Worm (Caenorhabditis elegans): ENCODE data around the gene cpna-2.

Gene cpna-2

ce11 chrII:7761440-7761839 is 36.7 kb downstream of the cpna-2 start, which contains the start of gene B0228.8:
Gene B0228.8 (minus strand): TSS chrII:7761540.
- TF ChIP-seq mep-1 (tag; optimal IDR thresholded peaks at IDR 0.05) (no peak), egl-27 (tag; optimal IDR thresholded peaks at IDR 0.05) (no peak), unc-39 (tag; optimal IDR thresholded peaks at IDR 0.05) (no peak), T20F7.1 (GFP tag; optimal IDR thresholded peaks at IDR 0.05) (no peak), dmd-8 (GFP tag; IDR thresholded peaks at IDR 0.05) (no peak), D1046.2 (GFP tag; IDR thresholded peaks at IDR 0.05) (no peak), lin-1 (GFP tag; IDR thresholded peaks at IDR 0.05) (no peak), daf-16 (GFP tag; optimal IDR thresholded peaks at IDR 0.05) (no peak), daf-16 (tag; optimal IDR thresholded peaks at IDR 0.05) (no peak), daf-19 (GFP tag; conservative IDR thresholded peaks at IDR 0.05) (no peak), unc-62 (GFP tag; optimal IDR thresholded peaks at IDR 0.05 in 1 of 2) (no peak), unc-62 (tag; optimal IDR thresholded peaks at IDR 0.05) (no peak), Y105C5A.15 (GFP tag; IDR thresholded peaks at IDR 0.05) (no peak), madf-5 (GFP tag; IDR thresholded peaks at IDR 0.05) (no peak), lsy-2 (tag; optimal IDR thresholded peaks at IDR 0.05) (no peak), dmd-9 (GFP tag; IDR thresholded peaks at IDR 0.05) (no peak), lin-13 (GFP tag; optimal IDR thresholded peaks at IDR 0.05) (no peak), mes-2 (tag; optimal IDR thresholded peaks at IDR 0.05; ENCODE audit: poor library complexity, severe bottlenecking) (no peak), lin-38 (GFP tag; IDR thresholded peaks at IDR 0.05) (no peak), Y5F2A.4 (GFP tag; optimal IDR thresholded peaks at IDR 0.05) (no peak)

ce11 chrII:7763569-7763968 is 38.9 kb downstream of the cpna-2 start, which contains the start of gene B0228.9:
Gene B0228.9 (minus strand): TSS chrII:7763669.
- TF ChIP-seq nhr-6 (tag; optimal IDR thresholded peaks at IDR 0.05) = no peak
- no peak for TF ChIP-seq pqm-1 (tag; optimal IDR thresholded peaks at IDR 0.05)
- TF ChIP-seq php-3 (GFP tag; IDR thresholded peaks at IDR 0.05) = no peak
- TF ChIP-seq lir-3 (tag; optimal IDR thresholded peaks at IDR 0.05) = no peak
- no peak for TF ChIP-seq ctbp-1 (GFP tag; IDR thresholded peaks at IDR 0.05)
- TF ChIP-seq lin-39 (tag; optimal IDR thresholded peaks at IDR 0.05) = no peak
- TF ChIP-seq ces-1 (GFP tag; optimal IDR thresholded peaks at IDR 0.05) = no peak
- TF ChIP-seq ama-1 (optimal IDR thresholded peaks at IDR 0.05) = no peak
- TF ChIP-seq gei-8 (GFP tag; optimal IDR thresholded peaks at IDR 0.05) = no peak
- no peak for TF ChIP-seq hlh-30 (tag; optimal IDR thresholded peaks at IDR 0.05; ENCODE audit: insufficient read depth)
- TF ChIP-seq zag-1 (tag; optimal IDR thresholded peaks at IDR 0.05) = no peak
- TF ChIP-seq daf-16 (GFP tag; optimal IDR thresholded peaks at IDR 0.05) = no peak
- TF ChIP-seq daf-16 (tag; optimal IDR thresholded peaks at IDR 0.05) = no peak
- TF ChIP-seq dpl-1 (GFP tag; optimal IDR thresholded peaks at IDR 0.05) = no peak
- TF ChIP-seq daf-12 (tag; optimal IDR thresholded peaks at IDR 0.05) = no peak
- no peak for TF ChIP-seq ztf-11 (tag; optimal IDR thresholded peaks at IDR 0.05)
- no peak for TF ChIP-seq nhr-77 (tag; optimal IDR thresholded peaks at IDR 0.05)
- TF ChIP-seq Y5F2A.4 (GFP tag; optimal IDR thresholded peaks at IDR 0.05) = no peak
- no peak for TF ChIP-seq zfp-2 (tag; optimal IDR thresholded peaks at IDR 0.05)

- no peak for TF ChIP-seq sdz-12 (GFP tag; optimal IDR thresholded peaks at IDR 0.05)
Observed at ce11 chrII:7765456-7765855, 40.8 kb downstream of the cpna-2 start, which contains the start of gene srh-39. Gene srh-39 (minus strand): TSS chrII:7765556.

- TF ChIP-seq ZK546.5 (tag; optimal IDR thresholded peaks at IDR 0.05) (no peak), nhr-41 (GFP tag; IDR thresholded peaks at IDR 0.05) (no peak), nhr-10 (tag; optimal IDR thresholded peaks at IDR 0.05) (no peak), nhr-25 (tag; optimal IDR thresholded peaks at IDR 0.05; ENCODE audit: borderline replicate concordance, insufficient read depth) (peak; percentile 32), mep-1 (tag; optimal IDR thresholded peaks at IDR 0.05) (peak; percentile 4), lin-29 (GFP tag; IDR thresholded peaks at IDR 0.05) (no peak)
Observed at ce11 chrII:7769254-7769653, 44.6 kb downstream of the cpna-2 start.
